Fruit fly (Drosophila melanogaster) whole organism, embryonic: ENCODE results near the gene Tmtc2.

ENCODE experiments used
- Atf-2 ChIP-seq: fragments of 200-800 bp; sonication (Bioruptor generic); optimal IDR thresholded peaks from 2 replicates; lab custom pipeline; 2016; ENCODE audit warnings: missing biosample characterization, missing genetic modification characterization
- CG1024 ChIP-seq: fragments of 200-800 bp; sonication (Bioruptor generic); IDR thresholded peaks from 2 replicates; pipeline ENCODE4 v1.3.6; 2022; ENCODE audit warnings: missing biosample characterization, missing genetic modification characterization
- CG12299 ChIP-seq: fragments of 200-800 bp; sonication (Bioruptor generic); optimal IDR thresholded peaks from 2 replicates; lab custom pipeline; 2018; ENCODE audit warnings: missing biosample characterization, mild to moderate bottlenecking, missing genetic modification characterization
- CG13296 ChIP-seq: fragments of 200-800 bp; sonication (Bioruptor generic); optimal IDR thresholded peaks from 3 replicates; lab custom pipeline; 2018; ENCODE audit warnings: missing biosample characterization, mild to moderate bottlenecking, missing genetic modification characterization
- CG14014 ChIP-seq: fragments of 200-800 bp; sonication (Bioruptor generic); IDR thresholded peaks from 2 replicates; pipeline ENCODE4 v1.3.6; 2022; ENCODE audit warnings: missing biosample characterization, missing genetic modification characterization
- CG1603 ChIP-seq: fragments of 200-800 bp; sonication (Bioruptor generic); optimal IDR thresholded peaks from 2 replicates; lab custom pipeline; 2019; ENCODE audit warnings: missing biosample characterization, mild to moderate bottlenecking, missing genetic modification characterization, moderate library complexity
- CG17829 ChIP-seq: fragments of 200-800 bp; optimal IDR thresholded peaks from 2 replicates; lab custom pipeline; 2019; ENCODE audit warnings: missing biosample characterization, mild to moderate bottlenecking, missing genetic modification characterization, moderate library complexity
- CG18476 ChIP-seq: fragments of 200-800 bp; sonication (Bioruptor generic); optimal IDR thresholded peaks from 2 replicates; lab custom pipeline; 2016; ENCODE audit warnings: missing biosample characterization, mild to moderate bottlenecking, missing genetic modification characterization
- CG2199 ChIP-seq: fragments of 200-800 bp; sonication (Bioruptor generic); IDR thresholded peaks from 3 replicates; pipeline ENCODE4 v1.3.6; 2022; ENCODE audit warnings: missing biosample characterization, missing genetic modification characterization
- CG2889 ChIP-seq: fragments of 200-800 bp; sonication (Bioruptor generic); IDR thresholded peaks from 3 replicates; pipeline ENCODE4 v1.3.6; 2022; ENCODE audit warnings: missing biosample characterization, missing genetic modification characterization
- CG31441 ChIP-seq: fragments of 200-800 bp; sonication (Bioruptor generic); IDR thresholded peaks from 2 replicates; pipeline ENCODE4 v1.3.6; 2022; ENCODE audit warnings: missing biosample characterization, missing genetic modification characterization
- CG32767 ChIP-seq: fragments of 200-800 bp; sonication (Bioruptor generic); IDR thresholded peaks from 2 replicates; pipeline ENCODE4 v1.3.6; 2022; ENCODE audit warnings: missing biosample characterization, missing genetic modification characterization
- CG4730 ChIP-seq: fragments of 200-800 bp; sonication (Bioruptor generic); IDR thresholded peaks from 2 replicates; pipeline ENCODE4 v1.3.6; 2022; ENCODE audit warnings: missing biosample characterization, missing genetic modification characterization
- CG6175 ChIP-seq: fragments of 200-800 bp; sonication (Bioruptor generic); IDR thresholded peaks from 3 replicates; pipeline ENCODE4 v1.3.6; 2022; ENCODE audit warnings: missing biosample characterization, missing genetic modification characterization
- CG7556 ChIP-seq: fragments of 200-800 bp; sonication (Bioruptor generic); optimal IDR thresholded peaks from 2 replicates; lab custom pipeline; 2017; ENCODE audit warnings: missing biosample characterization, mild to moderate bottlenecking, missing genetic modification characterization
- CG7786 ChIP-seq: fragments of 200-800 bp; sonication (Bioruptor generic); optimal IDR thresholded peaks from 2 replicates; lab custom pipeline; 2016; ENCODE audit warnings: missing biosample characterization, missing genetic modification characterization
- CG9437 ChIP-seq: fragments of 200-800 bp; sonication (Bioruptor generic); optimal IDR thresholded peaks from 2 replicates; lab custom pipeline; 2018; ENCODE audit warnings: missing biosample characterization, mild to moderate bottlenecking, missing genetic modification characterization
- CG9817 ChIP-seq: fragments of 200-800 bp; sonication (Bioruptor generic); optimal IDR thresholded peaks from 2 replicates; lab custom pipeline; 2018; ENCODE audit warnings: missing biosample characterization, mild to moderate bottlenecking, missing genetic modification characterization, moderate library complexity
- CG9876 ChIP-seq: fragments of 200-800 bp; sonication (Bioruptor generic); optimal IDR thresholded peaks from 2 replicates; lab custom pipeline; 2016; ENCODE audit warnings: missing biosample characterization, missing genetic modification characterization
- CkIIα-i1 ChIP-seq: fragments of 200-800 bp; sonication (Bioruptor generic); IDR thresholded peaks from 2 replicates; pipeline ENCODE4 v1.3.6; 2022; ENCODE audit warnings: missing biosample characterization, missing genetic modification characterization
- Dll ChIP-seq: fragments of 200-800 bp; sonication (Bioruptor generic); IDR thresholded peaks from 4 replicates; pipeline ENCODE4 v1.3.6; 2022; ENCODE audit warnings: missing biosample characterization, missing genetic modification characterization; ENCODE audit not compliant: partially characterized antibody
- Fer1 ChIP-seq: fragments of 200-800 bp; sonication (Bioruptor generic); optimal IDR thresholded peaks from 2 replicates; lab custom pipeline; 2017; ENCODE audit warnings: missing biosample characterization, mild to moderate bottlenecking, missing genetic modification characterization
- H2.0 ChIP-seq: fragments of 200-800 bp; sonication (Bioruptor generic); IDR thresholded peaks from 2 replicates; pipeline ENCODE4 v1.3.6; 2022; ENCODE audit warnings: missing biosample characterization, missing genetic modification characterization
- Hand ChIP-seq: fragments of 200-800 bp; sonication (Bioruptor generic); optimal IDR thresholded peaks from 2 replicates; lab custom pipeline; 2017; ENCODE audit warnings: mild to moderate bottlenecking, missing biosample characterization, missing genetic modification reagents, missing genetic modification characterization
- Hmr ChIP-seq: fragments of 200-800 bp; sonication (Bioruptor generic); optimal IDR thresholded peaks from 3 replicates; lab custom pipeline; 2017; ENCODE audit warnings: mild to moderate bottlenecking, missing biosample characterization, missing genetic modification reagents, missing genetic modification characterization
- Hr3 ChIP-seq: fragments of 200-800 bp; sonication (Bioruptor generic); optimal IDR thresholded peaks from 3 replicates; lab custom pipeline; 2016; ENCODE audit warnings: missing biosample characterization, missing genetic modification characterization
- Kr ChIP-seq: fragments of 200-800 bp; sonication (Bioruptor generic); optimal IDR thresholded peaks from 2 replicates; lab custom pipeline; 2017; ENCODE audit warnings: missing biosample characterization, mild to moderate bottlenecking, missing genetic modification characterization
- NFAT ChIP-seq: fragments of 200-800 bp; sonication (Bioruptor generic); IDR thresholded peaks from 2 replicates; pipeline ENCODE4 v1.3.6; 2022; ENCODE audit warnings: missing biosample characterization, missing genetic modification characterization
- Pdp1 ChIP-seq, 2 experiments: fragments of 200-800 bp; sonication (Bioruptor generic); optimal IDR thresholded peaks; 3 replicates each; lab custom pipeline; 2016; ENCODE audit warnings: missing biosample characterization in 2 of 2, missing genetic modification characterization in 2 of 2, mild to moderate bottlenecking in 1 of 2, moderate library complexity in 1 of 2
- Rx ChIP-seq: fragments of 200-800 bp; sonication (Bioruptor generic); IDR thresholded peaks from 2 replicates; pipeline ENCODE4 v1.3.6; 2022; ENCODE audit warnings: missing biosample characterization, missing genetic modification characterization
- Six4 ChIP-seq: fragments of 200-800 bp; sonication (Bioruptor generic); optimal IDR thresholded peaks from 2 replicates; lab custom pipeline; 2016; ENCODE audit warnings: missing biosample characterization, missing genetic modification characterization
- Sox100B ChIP-seq: fragments of 200-800 bp; sonication (Bioruptor generic); optimal IDR thresholded peaks from 3 replicates; lab custom pipeline; 2018; ENCODE audit warnings: missing biosample characterization, mild to moderate bottlenecking, missing genetic modification characterization
- Sry-δ ChIP-seq: fragments of 200-800 bp; sonication (Bioruptor generic); optimal IDR thresholded peaks from 2 replicates; lab custom pipeline; 2016; ENCODE audit warnings: missing biosample characterization, missing genetic modification characterization
- Taf1 ChIP-seq: fragments of 200-800 bp; sonication (Bioruptor generic); IDR thresholded peaks from 2 replicates; pipeline ENCODE4 v1.3.6; 2022; ENCODE audit warnings: missing biosample characterization, missing genetic modification characterization
- YL-1 ChIP-seq: fragments of 200-800 bp; sonication (Bioruptor generic); optimal IDR thresholded peaks from 3 replicates; lab custom pipeline; 2017; ENCODE audit warnings: missing biosample characterization, mild to moderate bottlenecking, missing genetic modification characterization
- ara ChIP-seq: fragments of 200-800 bp; sonication (Bioruptor generic); IDR thresholded peaks from 2 replicates; pipeline ENCODE4 v1.3.6; 2022; ENCODE audit warnings: missing biosample characterization, missing genetic modification characterization
- ase ChIP-seq: fragments of 200-800 bp; sonication (Bioruptor generic); IDR thresholded peaks from 3 replicates; pipeline ENCODE4 v1.3.6; 2022; ENCODE audit warnings: missing biosample characterization, missing genetic modification characterization
- cad ChIP-seq: fragments of >200 bp; optimal IDR thresholded peaks from 2 replicates; lab custom pipeline; 2017; ENCODE audit warnings: missing biosample characterization, missing genetic modification characterization
- chif ChIP-seq, 2 experiments: fragments of 200-800 bp; sonication (Bioruptor generic); optimal IDR thresholded peaks; 3 replicates each; lab custom pipeline; 2016; ENCODE audit warnings: missing biosample characterization in 2 of 2, missing genetic modification characterization in 2 of 2
- dan ChIP-seq: fragments of 200-800 bp; sonication (Bioruptor generic); IDR thresholded peaks from 2 replicates; pipeline ENCODE4 v1.3.6; 2022; ENCODE audit warnings: missing biosample characterization, missing genetic modification characterization
- dati ChIP-seq: fragments of 200-800 bp; sonication (Bioruptor generic); IDR thresholded peaks from 2 replicates; pipeline ENCODE4 v1.3.6; 2022; ENCODE audit warnings: missing biosample characterization, missing genetic modification characterization
- gfzf ChIP-seq: fragments of 200-800 bp; sonication (Bioruptor generic); optimal IDR thresholded peaks from 2 replicates; lab custom pipeline; 2016; ENCODE audit warnings: missing biosample characterization, mild to moderate bottlenecking, missing genetic modification characterization, moderate library complexity
- gsb ChIP-seq: fragments of 200-800 bp; sonication (Bioruptor generic); IDR thresholded peaks from 2 replicates; pipeline ENCODE4 v1.3.6; 2022; ENCODE audit warnings: missing biosample characterization, missing genetic modification characterization
- ken ChIP-seq: fragments of 200-800 bp; sonication (Bioruptor generic); IDR thresholded peaks from 3 replicates; pipeline ENCODE4 v1.3.6; 2022; ENCODE audit warnings: missing biosample characterization, missing genetic modification characterization
- maf-S ChIP-seq: fragments of 200-800 bp; sonication (Bioruptor generic); optimal IDR thresholded peaks from 2 replicates; lab custom pipeline; 2016; ENCODE audit warnings: missing biosample characterization, missing genetic modification characterization
- otp ChIP-seq: fragments of 200-800 bp; sonication (Bioruptor generic); IDR thresholded peaks from 3 replicates; pipeline ENCODE4, ENCODE4 v1.3.6; 2022; ENCODE audit warnings: missing biosample characterization, missing genetic modification characterization
- ranshi ChIP-seq: fragments of 200-800 bp; sonication (Bioruptor generic); IDR thresholded peaks from 2 replicates; pipeline ENCODE4 v1.3.6; 2022; ENCODE audit warnings: missing biosample characterization, missing genetic modification characterization
- tll ChIP-seq, 2 experiments: fragments of 200-800 bp in 1 of 2; fragments of >200 bp in 1 of 2; sonication (Bioruptor generic) in 1 of 2; optimal IDR thresholded peaks; 2 replicates each; lab custom pipeline; 2017 to 2019; ENCODE audit warnings: missing biosample characterization in 2 of 2, missing genetic modification characterization in 2 of 2, mild to moderate bottlenecking in 1 of 2, moderate library complexity in 1 of 2
- trem ChIP-seq: fragments of 200-800 bp; optimal IDR thresholded peaks from 3 replicates; lab custom pipeline; 2019; ENCODE audit warnings: missing biosample characterization, mild to moderate bottlenecking, missing genetic modification characterization, moderate library complexity
- ttk ChIP-seq: fragments of 200-800 bp; sonication (Bioruptor generic); IDR thresholded peaks from 2 replicates; pipeline ENCODE4 v2.1.2; 2022; ENCODE audit warnings: missing biosample characterization, missing genetic modification characterization
- wdn ChIP-seq: fragments of 200-800 bp; sonication (Bioruptor generic); IDR thresholded peaks from 2 replicates; pipeline ENCODE4 v1.3.6; 2022; ENCODE audit warnings: missing biosample characterization, missing genetic modification characterization
- zfh2 ChIP-seq: fragments of 200-800 bp; sonication (Bioruptor generic); optimal IDR thresholded peaks from 2 replicates; lab custom pipeline; 2016; ENCODE audit warnings: missing biosample characterization, missing genetic modification characterization

Tmtc2 gene

DNA sequence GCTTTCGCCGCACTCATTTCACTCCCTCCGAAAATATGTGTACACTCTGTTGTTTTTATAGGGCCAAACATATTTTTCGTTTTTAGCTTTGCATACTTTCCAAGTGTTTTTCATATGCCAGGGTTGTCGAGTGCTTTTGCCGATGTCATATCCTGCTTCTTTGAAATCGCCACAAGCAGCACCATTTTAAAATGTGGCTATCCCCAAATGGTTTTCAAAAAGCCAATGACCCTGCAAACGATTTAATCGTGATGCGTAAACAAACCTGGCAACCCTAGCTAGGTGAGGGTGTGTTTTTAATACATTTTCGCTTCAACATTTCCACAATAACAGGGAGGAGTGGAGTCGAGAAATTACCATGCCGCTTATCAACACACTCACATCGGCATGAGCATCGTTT is 30.1 kb upstream of the Tmtc2 start (continued):
- no peak for TF ChIP-seq gsb
- TF ChIP-seq CG7786 (GFP tag; lab: Kevin White, UChicago), result peak; percentile 6
- TF ChIP-seq Taf1 (GFP tag; lab: Robert Waterston, UW), result no peak
- TF ChIP-seq CkIIα-i1, result no peak
- TF ChIP-seq Atf-2 (GFP tag; lab: Kevin White, UChicago), result no peak
- no peak for TF ChIP-seq CG2199 (GFP tag; lab: Robert Waterston, UW)
- no peak for TF ChIP-seq dati (GFP tag; lab: Robert Waterston, UW)
- no peak for TF ChIP-seq ara (GFP tag; lab: Robert Waterston, UW)
- TF ChIP-seq wdn (GFP tag; lab: Robert Waterston, UW), result peak; percentile 28; the same call in 1 of the 2 replicates
- TF ChIP-seq Six4 (GFP tag; lab: Kevin White, UChicago), result no peak
- peak; percentile 53 for TF ChIP-seq Hmr (GFP tag; lab: Kevin White, UChicago)
- no peak for TF ChIP-seq Sry-δ (GFP tag; lab: Kevin White, UChicago)
- TF ChIP-seq CG31441 (GFP tag; lab: Robert Waterston, UW), result 0 out of 2 replicates have a peak, but pooled peaks have one; percentile 24
- TF ChIP-seq CG6175, result no peak
- TF ChIP-seq H2.0, result no peak
- no peak; the same call in 2 of the 3 replicates for TF ChIP-seq ase
- no peak for TF ChIP-seq ken (GFP tag; lab: Robert Waterston, UW)
- peak; percentile 22 for TF ChIP-seq CG17829 (tag; lab: Kevin White, UChicago)
- no peak for TF ChIP-seq Hr3 (GFP tag; lab: Kevin White, UChicago)
- TF ChIP-seq Dll (GFP tag; lab: Robert Waterston, UW), result no peak
- TF ChIP-seq CG12299 (tag; lab: Kevin White, UChicago), result no peak
- TF ChIP-seq cad, result no peak
- TF ChIP-seq Pdp1 (GFP tag; optimal IDR thresholded peaks at IDR 0.05; lab: Kevin White, UChicago), result peak in 1 of 2 experiments; percentile 3
- TF ChIP-seq zfh2 (GFP tag; lab: Kevin White, UChicago), result peak; percentile 14
- no peak for TF ChIP-seq CG18476 (GFP tag; lab: Kevin White, UChicago)
- 0 out of 2 replicates have a peak, but pooled peaks have one; percentile 9 for TF ChIP-seq NFAT (GFP tag; lab: Robert Waterston, UW)
- TF ChIP-seq CG1603 (tag; lab: Kevin White, UChicago), result peak; percentile 49
- no peak for TF ChIP-seq CG2889 (GFP tag; lab: Robert Waterston, UW)
- TF ChIP-seq trem, result no peak
- TF ChIP-seq CG9876 (GFP tag; lab: Kevin White, UChicago), result no peak
- peak in 1 of 2 experiments; percentile 3 for TF ChIP-seq chif (GFP tag; optimal IDR thresholded peaks at IDR 0.05; lab: Kevin White, UChicago)
- 0 out of 2 replicates have a peak, but pooled peaks have one; percentile 22 for TF ChIP-seq CG4730 (GFP tag; lab: Robert Waterston, UW)
- TF ChIP-seq tll (GFP tag; optimal IDR thresholded peaks at IDR 0.05; lab: Kevin White, UChicago), result no peak
- TF ChIP-seq Kr, result no peak
- TF ChIP-seq CG7556, result peak; percentile 49
- peak; percentile 36; the same call in 1 of the 2 replicates for TF ChIP-seq CG14014 (GFP tag; lab: Robert Waterston, UW)
- no peak for TF ChIP-seq CG32767 (GFP tag; lab: Robert Waterston, UW)
- peak; percentile 8 for TF ChIP-seq maf-S (GFP tag; lab: Kevin White, UChicago)
- peak; percentile 52 for TF ChIP-seq Fer1 (GFP tag; lab: Kevin White, UChicago)
- TF ChIP-seq Hand (GFP tag; lab: Kevin White, UChicago), result no peak
- no peak for TF ChIP-seq Rx (GFP tag; lab: Robert Waterston, UW)
- TF ChIP-seq gfzf, result no peak
- no peak for TF ChIP-seq CG1024
- 0 out of 2 replicates have a peak, but pooled peaks have one; percentile 34 for TF ChIP-seq ttk (GFP tag; lab: Robert Waterston, UW)
- no peak for TF ChIP-seq Sox100B (GFP tag; lab: Kevin White, UChicago)
- TF ChIP-seq CG9437, result no peak
- TF ChIP-seq ranshi (GFP tag; lab: Robert Waterston, UW), result peak; percentile 33; the same call in 1 of the 2 replicates
- TF ChIP-seq CG13296 (GFP tag; lab: Kevin White, UChicago), result peak; percentile 9
- TF ChIP-seq YL-1 (GFP tag; lab: Kevin White, UChicago), result no peak
- no peak for TF ChIP-seq otp (GFP tag; lab: Robert Waterston, UW)
- TF ChIP-seq dan, result no peak
- peak; percentile 30 for TF ChIP-seq CG9817 (tag; lab: Kevin White, UChicago)
